Fruit fly (Drosophila melanogaster) whole organism, embryonic: ENCODE measurements around the gene Edg91.

Source experiments
- C15 ChIP-seq: fragments of 200-800 bp; sonication (Bioruptor generic); IDR thresholded peaks from 3 replicates; pipeline ENCODE4 v1.3.6; 2022; ENCODE audit warnings: missing biosample characterization, missing genetic modification characterization
- CG10274 ChIP-seq: fragments of 200-800 bp; sonication (Bioruptor generic); optimal IDR thresholded peaks from 3 replicates; lab custom pipeline; 2017; ENCODE audit warnings: missing biosample characterization, mild to moderate bottlenecking, missing genetic modification characterization
- CG10959 ChIP-seq: fragments of 200-800 bp; sonication (Bioruptor generic); IDR thresholded peaks from 2 replicates; pipeline ENCODE4 v1.3.6; 2022; ENCODE audit warnings: missing biosample characterization, missing genetic modification characterization
- CG11398 ChIP-seq: fragments of 200-800 bp; sonication (Bioruptor generic); optimal IDR thresholded peaks from 2 replicates; lab custom pipeline; 2016; ENCODE audit warnings: missing biosample characterization, missing genetic modification characterization
- CG12219 ChIP-seq: fragments of 200-800 bp; sonication (Bioruptor generic); optimal IDR thresholded peaks from 3 replicates; lab custom pipeline; 2018; ENCODE audit warnings: missing biosample characterization, mild to moderate bottlenecking, missing genetic modification characterization
- CG13287 ChIP-seq: fragments of 200-800 bp; sonication (Bioruptor generic); IDR thresholded peaks from 2 replicates; pipeline ENCODE4 v1.3.6; 2022; ENCODE audit warnings: missing biosample characterization, missing genetic modification characterization; ENCODE audit not compliant: partially characterized antibody
- CG13296 ChIP-seq: fragments of 200-800 bp; sonication (Bioruptor generic); optimal IDR thresholded peaks from 3 replicates; lab custom pipeline; 2018; ENCODE audit warnings: missing biosample characterization, mild to moderate bottlenecking, missing genetic modification characterization
- CG13775 ChIP-seq: fragments of 200-800 bp; sonication (Bioruptor generic); optimal IDR thresholded peaks from 3 replicates; lab custom pipeline; 2017; ENCODE audit warnings: missing biosample characterization, mild to moderate bottlenecking, missing genetic modification characterization
- CG14710 ChIP-seq: fragments of 200-800 bp; sonication (Bioruptor generic); optimal IDR thresholded peaks from 3 replicates; lab custom pipeline; 2019; ENCODE audit warnings: missing biosample characterization, mild to moderate bottlenecking, missing genetic modification characterization, moderate library complexity
- CG15601 ChIP-seq: fragments of 200-800 bp; sonication (Bioruptor generic); optimal IDR thresholded peaks from 3 replicates; lab custom pipeline; 2019; ENCODE audit warnings: missing biosample characterization, mild to moderate bottlenecking, missing genetic modification characterization, moderate library complexity
- CG17359 ChIP-seq: fragments of 200-800 bp; sonication (Bioruptor generic); optimal IDR thresholded peaks from 3 replicates; lab custom pipeline; 2018; ENCODE audit warnings: missing biosample characterization, mild to moderate bottlenecking, missing genetic modification characterization, moderate library complexity
- CG18262 ChIP-seq: fragments of 200-800 bp; optimal IDR thresholded peaks from 3 replicates; lab custom pipeline; 2019; ENCODE audit warnings: missing biosample characterization, mild to moderate bottlenecking, missing genetic modification characterization, moderate library complexity
- CG1832 ChIP-seq: fragments of 200-800 bp; sonication (Bioruptor generic); optimal IDR thresholded peaks from 2 replicates; lab custom pipeline; 2017; ENCODE audit warnings: missing biosample characterization, mild to moderate bottlenecking, missing genetic modification characterization, inconsistent platforms
- CG32767 ChIP-seq: fragments of 200-800 bp; sonication (Bioruptor generic); IDR thresholded peaks from 2 replicates; pipeline ENCODE4 v1.3.6; 2022; ENCODE audit warnings: missing biosample characterization, missing genetic modification characterization
- CG33213 ChIP-seq: fragments of 200-800 bp; sonication (Bioruptor generic); optimal IDR thresholded peaks from 3 replicates; lab custom pipeline; 2016; ENCODE audit warnings: missing biosample characterization, missing genetic modification characterization
- CG8359 ChIP-seq: fragments of 200-800 bp; sonication (Bioruptor generic); optimal IDR thresholded peaks from 2 replicates; lab custom pipeline; 2017; ENCODE audit warnings: missing biosample characterization, mild to moderate bottlenecking, missing genetic modification characterization, borderline replicate concordance
- CG8924 ChIP-seq: fragments of 200-800 bp; optimal IDR thresholded peaks from 3 replicates; lab custom pipeline; 2019; ENCODE audit warnings: missing biosample characterization, mild to moderate bottlenecking, missing genetic modification characterization, moderate library complexity
- Dfd ChIP-seq, 2 experiments: fragments of >200 bp; optimal IDR thresholded peaks; 2 replicates each; lab custom pipeline; 2017; ENCODE audit warnings: missing biosample characterization in 2 of 2, missing genetic modification characterization in 2 of 2
- Ets97D ChIP-seq: fragments of 200-800 bp; sonication (Bioruptor generic); optimal IDR thresholded peaks from 3 replicates; lab custom pipeline; 2016; ENCODE audit warnings: missing biosample characterization, missing genetic modification characterization
- HLH3B ChIP-seq: fragments of 200-800 bp; sonication (Bioruptor generic); IDR thresholded peaks from 2 replicates; pipeline ENCODE4 v1.3.6; 2022; ENCODE audit warnings: missing biosample characterization, missing genetic modification characterization
- HLHmδ ChIP-seq: fragments of 200-800 bp; sonication (Bioruptor generic); optimal IDR thresholded peaks from 2 replicates; lab custom pipeline; 2018; ENCODE audit warnings: missing biosample characterization, mild to moderate bottlenecking, missing genetic modification characterization, moderate library complexity
- Hand ChIP-seq: fragments of 200-800 bp; sonication (Bioruptor generic); optimal IDR thresholded peaks from 2 replicates; lab custom pipeline; 2017; ENCODE audit warnings: mild to moderate bottlenecking, missing biosample characterization, missing genetic modification reagents, missing genetic modification characterization
- Myb ChIP-seq: fragments of 200-800 bp; sonication (Bioruptor generic); optimal IDR thresholded peaks from 2 replicates; lab custom pipeline; 2016; ENCODE audit warnings: missing biosample characterization, missing genetic modification characterization
- Neu2 ChIP-seq: fragments of 200-800 bp; sonication (Bioruptor generic); optimal IDR thresholded peaks from 3 replicates; lab custom pipeline; 2016; ENCODE audit warnings: missing biosample characterization, missing genetic modification characterization, borderline replicate concordance
- Nf-YB ChIP-seq: fragments of 200-800 bp; sonication (Bioruptor generic); optimal IDR thresholded peaks from 3 replicates; lab custom pipeline; 2019; ENCODE audit warnings: missing biosample characterization, mild to moderate bottlenecking, missing genetic modification characterization, moderate library complexity
- Nf-YC ChIP-seq: fragments of 200-800 bp; optimal IDR thresholded peaks from 3 replicates; lab custom pipeline; 2019; ENCODE audit warnings: missing biosample characterization, mild to moderate bottlenecking, missing genetic modification characterization, moderate library complexity
- Six4 ChIP-seq: fragments of 200-800 bp; sonication (Bioruptor generic); optimal IDR thresholded peaks from 2 replicates; lab custom pipeline; 2016; ENCODE audit warnings: missing biosample characterization, missing genetic modification characterization
- abd-A ChIP-seq: fragments of 200-800 bp; sonication (Bioruptor generic); optimal IDR thresholded peaks from 3 replicates; lab custom pipeline; 2019; ENCODE audit warnings: missing biosample characterization, mild to moderate bottlenecking, missing genetic modification characterization, moderate library complexity
- ase ChIP-seq: fragments of 200-800 bp; sonication (Bioruptor generic); IDR thresholded peaks from 3 replicates; pipeline ENCODE4 v1.3.6; 2022; ENCODE audit warnings: missing biosample characterization, missing genetic modification characterization
- bsh ChIP-seq, 2 experiments: fragments of 200-800 bp; sonication (Bioruptor generic); optimal IDR thresholded peaks; 2 replicates each; lab custom pipeline; 2017 to 2018; ENCODE audit warnings: mild to moderate bottlenecking in 2 of 2, missing biosample characterization in 2 of 2, missing genetic modification characterization in 2 of 2, moderate library complexity in 1 of 2
- chinmo ChIP-seq: fragments of 200-800 bp; sonication (Bioruptor generic); IDR thresholded peaks from 4 replicates; pipeline ENCODE4 v1.3.6; 2022; ENCODE audit warnings: missing biosample characterization, missing genetic modification characterization; ENCODE audit not compliant: partially characterized antibody
- chn ChIP-seq: fragments of 200-800 bp; sonication (Bioruptor generic); optimal IDR thresholded peaks from 2 replicates; lab custom pipeline; 2016; ENCODE audit warnings: missing biosample characterization, missing genetic modification characterization
- ewg ChIP-seq: fragments of 200-800 bp; sonication (Bioruptor generic); optimal IDR thresholded peaks from 3 replicates; lab custom pipeline; 2017; ENCODE audit warnings: mild to moderate bottlenecking, missing biosample characterization, missing genetic modification reagents, missing genetic modification characterization
- fu2 ChIP-seq: fragments of 200-800 bp; sonication (Bioruptor generic); optimal IDR thresholded peaks from 2 replicates; lab custom pipeline; 2016; ENCODE audit warnings: missing biosample characterization, missing genetic modification characterization
- gcm ChIP-seq: fragments of 200-800 bp; sonication (Bioruptor generic); optimal IDR thresholded peaks from 2 replicates; lab custom pipeline; 2019; ENCODE audit warnings: missing biosample characterization, mild to moderate bottlenecking, missing genetic modification characterization, moderate library complexity
- grau ChIP-seq: fragments of 200-800 bp; optimal IDR thresholded peaks from 3 replicates; lab custom pipeline; 2019; ENCODE audit warnings: missing biosample characterization, mild to moderate bottlenecking, missing genetic modification characterization, moderate library complexity
- ind ChIP-seq: fragments of 200-800 bp; sonication (Bioruptor generic); optimal IDR thresholded peaks from 3 replicates; lab custom pipeline; 2016; ENCODE audit warnings: missing biosample characterization, missing genetic modification characterization
- insv ChIP-seq, 2 experiments: fragments of 200-800 bp; sonication (Bioruptor generic); optimal IDR thresholded peaks; 3 replicates each; lab custom pipeline; 2016 to 2018; ENCODE audit warnings: missing biosample characterization in 2 of 2, missing genetic modification characterization in 2 of 2
- kni ChIP-seq: fragments of 200-800 bp; sonication (Bioruptor generic); optimal IDR thresholded peaks from 3 replicates; lab custom pipeline; 2017; ENCODE audit warnings: mild to moderate bottlenecking, missing biosample characterization, missing genetic modification reagents, missing genetic modification characterization
- lab ChIP-seq: fragments of 200-800 bp; sonication (Bioruptor generic); optimal IDR thresholded peaks from 3 replicates; lab custom pipeline; 2017; ENCODE audit warnings: missing biosample characterization, missing genetic modification characterization, mild to moderate bottlenecking, moderate library complexity, missing genetic modification reagents
- mam ChIP-seq: fragments of 200-800 bp; sonication (Bioruptor generic); optimal IDR thresholded peaks from 3 replicates; lab custom pipeline; 2016; ENCODE audit warnings: missing biosample characterization, missing genetic modification characterization
- odd ChIP-seq: fragments of 200-800 bp; sonication (Bioruptor generic); optimal IDR thresholded peaks from 2 replicates; lab custom pipeline; 2017; ENCODE audit warnings: missing biosample characterization, mild to moderate bottlenecking, missing genetic modification characterization
- p53 ChIP-seq: fragments of 200-800 bp; sonication (Bioruptor generic); optimal IDR thresholded peaks from 2 replicates; lab custom pipeline; 2016; ENCODE audit warnings: missing biosample characterization, missing genetic modification characterization
- pnt ChIP-seq: fragments of 200-800 bp; sonication (Bioruptor generic); optimal IDR thresholded peaks from 3 replicates; lab custom pipeline; 2016; ENCODE audit warnings: missing biosample characterization, missing genetic modification characterization
- repo ChIP-seq: fragments of 200-800 bp; sonication (Bioruptor generic); optimal IDR thresholded peaks from 2 replicates; lab custom pipeline; 2016; ENCODE audit warnings: missing biosample characterization, missing genetic modification characterization
- sna ChIP-seq: fragments of 200-800 bp; sonication (Bioruptor generic); IDR thresholded peaks from 2 replicates; pipeline ENCODE4 v1.3.6; 2022; ENCODE audit warnings: missing biosample characterization, missing genetic modification characterization; ENCODE audit not compliant: partially characterized antibody
- so ChIP-seq: fragments of 200-800 bp; sonication (Bioruptor generic); IDR thresholded peaks from 3 replicates; pipeline ENCODE4 v1.3.6; 2022; ENCODE audit warnings: missing biosample characterization, missing genetic modification characterization

Gene Edg91

DNA sequence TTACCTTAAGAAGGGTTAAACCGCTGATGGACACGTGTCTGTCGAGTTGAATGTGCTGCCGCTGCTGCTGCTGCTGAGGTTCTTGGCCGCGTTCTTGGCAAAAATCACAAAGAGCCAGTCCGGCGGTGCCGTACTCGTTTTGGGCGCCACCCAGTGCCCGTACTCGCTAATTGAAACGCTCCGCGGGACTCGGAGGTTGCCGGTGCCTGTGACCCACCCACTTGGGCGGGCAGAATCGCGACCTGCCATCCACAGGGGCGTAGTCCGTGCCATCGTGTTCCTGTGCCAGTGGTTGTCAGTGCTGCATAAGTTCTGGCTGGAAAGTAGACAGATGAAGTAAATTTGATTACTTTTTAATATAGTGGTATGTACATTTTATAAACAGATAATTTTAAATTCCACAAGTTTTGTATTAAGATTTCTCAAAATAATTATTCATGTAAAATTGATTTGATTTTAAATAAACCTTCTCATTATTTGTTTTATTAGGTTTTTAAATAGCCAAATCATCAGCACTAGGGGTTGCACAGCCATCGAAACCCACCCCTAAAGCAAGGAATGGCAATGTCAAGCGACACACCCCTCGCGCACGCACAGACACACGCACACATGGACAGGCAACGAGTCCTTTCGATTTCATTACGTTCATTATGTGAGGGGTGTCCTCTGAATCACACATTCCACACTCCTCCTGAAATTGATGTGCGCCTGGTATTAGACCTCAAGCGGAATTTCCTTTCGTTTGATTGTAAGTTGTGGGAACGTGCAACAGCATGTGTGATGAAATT, 6.2 kb downstream of the Edg91 start (continued):
- TF ChIP-seq CG1832 (GFP tag; lab: Kevin White, UChicago) (no peak), CG13775 (GFP tag; lab: Kevin White, UChicago) (peak; percentile 22), insv (GFP tag; optimal IDR thresholded peaks at IDR 0.05; lab: Kevin White, UChicago) (peak in 1 of 2 experiments; percentile 22), CG8924 (tag; lab: Kevin White, UChicago) (peak; percentile 40), ind (GFP tag; lab: Kevin White, UChicago) (no peak), CG32767 (GFP tag; lab: Robert Waterston, UW) (no peak), repo (GFP tag; lab: Kevin White, UChicago) (no peak), Hand (peak; percentile 10), Six4 (GFP tag; lab: Kevin White, UChicago) (no peak), p53 (GFP tag; lab: Kevin White, UChicago) (no peak), CG17359 (tag; lab: Kevin White, UChicago) (no peak), abd-A (peak; percentile 94), so (GFP tag; lab: Robert Waterston, UW) (no peak), HLH3B (GFP tag; lab: Robert Waterston, UW) (no peak), CG10959 (no peak), gcm (no peak), Dfd (GFP tag; optimal IDR thresholded peaks at IDR 0.05; lab: Kevin White, UChicago) (no peak), sna (GFP tag; lab: Robert Waterston, UW) (no peak), Nf-YB (peak; percentile 71), mam (no peak), pnt (no peak), CG18262 (no peak), CG14710 (tag; lab: Kevin White, UChicago) (no peak), Nf-YC (tag; lab: Kevin White, UChicago) (peak; percentile 51), ase (no peak), CG12219 (GFP tag; lab: Kevin White, UChicago) (no peak)

DNA sequence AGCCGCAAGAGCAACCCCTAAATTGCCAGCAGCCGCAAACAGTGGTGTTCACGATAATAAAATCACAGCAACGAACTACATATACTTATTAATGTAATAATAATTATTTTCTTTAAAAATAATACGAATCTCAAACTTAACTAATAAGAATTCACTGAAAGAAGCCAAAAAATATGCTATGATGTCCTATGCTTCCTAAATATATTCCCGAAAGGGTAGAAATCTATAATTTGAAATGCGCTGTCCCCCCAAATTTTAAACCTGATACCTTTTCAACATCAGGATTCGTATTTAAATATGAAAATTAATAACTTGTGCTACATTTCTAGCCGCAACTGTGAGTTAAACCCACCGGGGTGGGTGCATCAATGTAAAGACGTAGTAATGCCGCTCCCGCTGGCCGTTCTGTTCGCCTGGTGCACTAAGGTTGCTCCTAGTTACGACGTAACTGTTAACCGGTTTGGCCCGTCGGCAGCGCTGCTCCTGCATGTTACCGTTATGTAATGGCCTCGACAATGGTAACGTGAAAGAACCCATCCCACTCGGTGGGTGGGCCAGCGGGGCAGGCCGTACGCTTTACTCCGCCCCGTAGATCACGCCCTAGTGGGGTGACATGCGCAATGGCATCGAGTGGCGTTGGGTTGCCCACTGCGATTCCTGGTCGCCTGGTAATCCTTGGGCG, 7.0 kb downstream of the Edg91 start:
- TF ChIP-seq C15 (GFP tag; lab: Robert Waterston, UW) (no peak), CG33213 (GFP tag; lab: Kevin White, UChicago) (peak; percentile 19), CG13287 (GFP tag; lab: Robert Waterston, UW) (no peak; the same call in 1 of the 2 replicates), chn (GFP tag; lab: Kevin White, UChicago) (peak; percentile 84), Ets97D (GFP tag; lab: Kevin White, UChicago) (no peak), CG13296 (GFP tag; lab: Kevin White, UChicago) (peak; percentile 87), CG10274 (peak; percentile 58), CG15601 (peak; percentile 82), HLHmδ (no peak), bsh (GFP tag; optimal IDR thresholded peaks at IDR 0.05; lab: Kevin White, UChicago) (peak in 1 of 2 experiments; percentile 84), chinmo (GFP tag; lab: Robert Waterston, UW) (peak; percentile 68; the same call in 1 of the 4 replicates), ewg (GFP tag; lab: Kevin White, UChicago) (peak; percentile 98), lab (GFP tag; lab: Kevin White, UChicago) (peak; percentile 84), mam (peak; percentile 14), Myb (no peak), ase (no peak; the same call in 2 of the 3 replicates), odd (GFP tag; lab: Kevin White, UChicago) (peak; percentile 83), fu2 (GFP tag; lab: Kevin White, UChicago) (no peak), grau (tag; lab: Kevin White, UChicago) (peak; percentile 89), CG11398 (no peak), Neu2 (GFP tag; lab: Kevin White, UChicago) (no peak), CG8359 (peak; percentile 77), kni (GFP tag; lab: Kevin White, UChicago) (peak; percentile 95)
